Worm (Caenorhabditis elegans) whole organism, young adult: ENCODE measurements around the gene sel-13.

Experiments
- B0035.1 ChIP-seq: sonication (generic microtip); optimal IDR thresholded peaks from 2 replicates; lab custom pipeline; 2016; ENCODE audit warnings: missing genetic modification characterization, mild to moderate bottlenecking, missing compliant biosample characterization, missing genotype, missing genetic modification reagents
- F22D6.2 ChIP-seq: sonication (generic microtip); optimal IDR thresholded peaks from 2 replicates; lab custom pipeline; 2016; ENCODE audit warnings: mild to moderate bottlenecking, missing genetic modification characterization, missing compliant biosample characterization
- T26A5.8 ChIP-seq: sonication (generic microtip); optimal IDR thresholded peaks from 2 replicates; lab custom pipeline; 2016; ENCODE audit warnings: missing genetic modification characterization, missing compliant biosample characterization
- aptf-2 ChIP-seq: fragments of 200-800 bp; sonication (Bioruptor generic); conservative IDR thresholded peaks from 2 replicates; pipeline ENCODE4 v1.3.6; 2022; ENCODE audit warnings: missing genetic modification reagents, missing genetic modification characterization, missing compliant biosample characterization
- nfya-1 ChIP-seq: sonication (generic microtip); optimal IDR thresholded peaks from 2 replicates; lab custom pipeline; 2017; ENCODE audit warnings: antibody characterized with exemption, missing compliant biosample characterization, missing genetic modification characterization, borderline replicate concordance; ENCODE audit not compliant: insufficient read depth
- snpc-4 ChIP-seq, 5 experiments: fragments of 150-350 bp in 1 of 5; sonication (generic microtip) in 4 of 5; optimal IDR thresholded peaks; 2 replicates each; lab custom pipeline; 2014 to 2018; ENCODE audit warnings: missing genetic modification characterization in 5 of 5, missing biosample characterization in 3 of 5, antibody characterized with exemption in 2 of 5, mild to moderate bottlenecking in 2 of 5, missing compliant biosample characterization in 2 of 5, missing genotype in 2 of 5, moderate library complexity in 2 of 5, missing genetic modification reagents in 1 of 5
- sptf-2 ChIP-seq: fragments of 200-800 bp; sonication (Bioruptor generic); optimal IDR thresholded peaks from 2 replicates; lab custom pipeline; 2018; ENCODE audit warnings: mild to moderate bottlenecking, missing genetic modification characterization, missing compliant biosample characterization
- ztf-18 ChIP-seq: sonication (generic microtip); optimal IDR thresholded peaks from 2 replicates; lab custom pipeline; 2016; ENCODE audit warnings: missing genotype, mild to moderate bottlenecking, missing genetic modification characterization, missing compliant biosample characterization

- TF ChIP-seq T26A5.8 (tag; lab: Kevin White, UChicago): no peak
- TF ChIP-seq ztf-18 (tag; lab: Kevin White, UChicago): no peak
- no peak for TF ChIP-seq sptf-2
- TF ChIP-seq aptf-2 (GFP tag; lab: Robert Waterston, UW): no peak
- TF ChIP-seq F22D6.2 (tag; lab: Kevin White, UChicago): no peak
- TF ChIP-seq snpc-4 (GFP tag; optimal IDR thresholded peaks at IDR 0.05; lab: Kevin White, UChicago): no peak
- TF ChIP-seq snpc-4 (tag; optimal IDR thresholded peaks at IDR 0.05; lab: Kevin White, UChicago): no peak
- TF ChIP-seq nfya-1: no peak
- TF ChIP-seq B0035.1: no peak
Observed at ce11 chrIII:4699922-4700321, at the start of gene sel-13.
